Fruit fly (Drosophila melanogaster): ENCODE data around the gene CG10877.

DNA sequence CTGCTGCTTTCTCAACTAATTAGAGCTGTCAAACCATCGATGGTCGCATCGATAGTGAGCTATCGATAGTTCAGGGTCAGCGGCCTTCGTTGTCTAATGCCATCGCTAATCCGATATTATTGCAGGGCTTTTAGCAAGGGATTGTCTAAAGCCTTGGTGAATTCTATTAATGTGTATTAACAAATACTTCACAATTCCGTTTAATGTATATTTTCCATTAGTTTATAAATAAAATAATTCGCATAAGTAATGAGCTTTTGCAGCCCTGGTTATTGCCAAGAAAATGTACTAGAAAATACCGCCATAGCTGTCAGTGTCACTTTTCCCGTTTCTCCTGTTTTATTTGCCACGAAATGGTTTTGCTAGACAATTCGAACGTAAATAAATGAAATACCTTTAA, 15.9 kb upstream of the CG10877 start, which contains the start of the genes EloB and Srp14:
- peak; percentile 81 for TF ChIP-seq fd96Ca (GFP tag; IDR thresholded peaks at IDR 0.05)
- TF ChIP-seq CG34367 (tag; optimal IDR thresholded peaks at IDR 0.05) = peak; percentile 55
- TF ChIP-seq CG8159 (tag; optimal IDR thresholded peaks at IDR 0.05) = no peak
- no peak for TF ChIP-seq CG10348 (GFP tag; IDR thresholded peaks at IDR 0.05)
- TF ChIP-seq gl (tag; optimal IDR thresholded peaks at IDR 0.05) = peak; percentile 33
- TF ChIP-seq CG17806 (tag; optimal IDR thresholded peaks at IDR 0.05) = peak; percentile 70
- TF ChIP-seq EcR (GFP tag; optimal IDR thresholded peaks at IDR 0.05) = peak; percentile 98
